Worm (Caenorhabditis elegans): Measurements from ENCODE around the gene F36H5.9.

DNA sequence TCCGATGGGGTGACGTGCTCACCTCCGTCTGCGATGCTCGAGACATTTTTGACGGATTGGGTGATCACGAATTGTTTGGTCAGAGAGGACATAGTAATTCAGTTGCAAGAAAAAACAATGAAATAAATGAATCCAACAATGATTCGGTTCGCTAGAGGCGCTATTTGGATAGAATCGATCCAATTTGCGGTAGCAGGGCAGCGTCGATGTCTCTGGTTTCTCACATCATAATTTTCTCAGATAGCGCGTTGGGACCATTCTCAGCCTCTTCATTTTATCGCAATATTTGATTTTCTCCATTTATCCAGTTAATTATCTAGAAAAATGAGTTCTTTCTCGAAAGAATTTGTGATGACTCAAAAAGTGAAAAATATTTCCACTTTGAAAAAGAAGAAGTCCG, 46.5 kb downstream of the F36H5.9 start, which contains the start of gene sdz-18:
- TF ChIP-seq egl-27 (tag; optimal IDR thresholded peaks at IDR 0.05) (no peak), ceh-88 (GFP tag; IDR thresholded peaks at IDR 0.05) (no peak), mdl-1 (tag; optimal IDR thresholded peaks at IDR 0.05) (no peak), lin-15B (tag; optimal IDR thresholded peaks at IDR 0.05) (no peak), mep-1 (tag; optimal IDR thresholded peaks at IDR 0.05) (no peak), elt-3 (tag; optimal IDR thresholded peaks at IDR 0.05) (no peak), fos-1 (tag; optimal IDR thresholded peaks at IDR 0.05) (no peak), unc-62 (GFP tag; optimal IDR thresholded peaks at IDR 0.05) (no peak), ama-1 (optimal IDR thresholded peaks at IDR 0.05) (no peak), dsc-1 (tag; optimal IDR thresholded peaks at IDR 0.05) (no peak)

All from whole organism, L1 larva.